Worm (Caenorhabditis elegans) whole organism, L4/young adult: ENCODE measurements around the gene F16G10.9.

Experiments
- W03F9.2 ChIP-seq: fragments of 150-350 bp; optimal IDR thresholded peaks from 2 replicates; lab custom pipeline; 2014; ENCODE audit warnings: missing biosample characterization, missing genetic modification characterization
- dao-5 ChIP-seq: sonication (generic microtip); optimal IDR thresholded peaks from 2 replicates; lab custom pipeline; 2016; ENCODE audit warnings: missing genotype, missing genetic modification characterization, moderate library complexity, missing compliant biosample characterization
- him-1 ChIP-seq: sonication (generic microtip); optimal IDR thresholded peaks from 2 replicates; lab custom pipeline; 2016; ENCODE audit warnings: missing genotype, missing genetic modification reagents, missing genetic modification characterization, missing compliant biosample characterization

DNA sequence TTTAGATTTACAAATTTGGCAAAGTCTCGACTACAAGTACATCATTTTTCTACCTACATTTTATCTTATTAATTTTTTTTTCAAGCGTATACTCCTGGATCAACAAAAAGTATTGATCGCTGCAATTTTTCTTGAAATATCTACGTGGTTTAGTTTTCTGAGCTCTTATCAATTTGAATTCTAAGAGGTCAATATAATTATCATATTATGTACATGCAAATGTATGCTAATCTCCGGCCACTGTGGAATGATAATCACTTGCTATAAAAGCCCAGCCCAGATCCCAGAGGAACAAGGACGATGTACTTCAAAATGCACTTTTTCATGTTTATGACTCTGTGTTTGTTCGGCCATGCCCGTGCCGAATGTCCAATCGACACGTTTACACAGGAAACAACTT, 28.6 kb downstream of the F16G10.9 start, which contains the start of gene F43C11.1:
- TF ChIP-seq dao-5 (tag; lab: Kevin White, UChicago) = no peak
- no peak for TF ChIP-seq him-1 (tag; lab: Kevin White, UChicago)
- no peak for TF ChIP-seq W03F9.2 (tag; lab: Kevin White, UChicago)
